Worm (Caenorhabditis elegans) whole organism, L2 larva: ENCODE measurements around the gene nmy-1.

ENCODE experiments used
- C34F6.9 ChIP-seq: fragments of 150-350 bp; optimal IDR thresholded peaks from 2 replicates; lab custom pipeline; 2014; ENCODE audit warnings: missing biosample characterization, missing genetic modification characterization
- ZK546.5 ChIP-seq: sonication (generic microtip); optimal IDR thresholded peaks from 2 replicates; lab custom pipeline; 2017; ENCODE audit warnings: missing biosample characterization, missing genetic modification characterization
- ceh-16 ChIP-seq: fragments of 150-350 bp; optimal IDR thresholded peaks from 2 replicates; lab custom pipeline; 2014; ENCODE audit warnings: missing biosample characterization, missing genetic modification characterization
- elt-1 ChIP-seq: fragments of 150-350 bp; optimal IDR thresholded peaks from 2 replicates; lab custom pipeline; 2014; ENCODE audit warnings: missing biosample characterization, missing genetic modification characterization
- nhr-237 ChIP-seq: fragments of 150-350 bp; optimal IDR thresholded peaks from 2 replicates; lab custom pipeline; 2014; ENCODE audit warnings: missing biosample characterization, missing genetic modification characterization
- nhr-25 ChIP-seq: fragments of 150-350 bp; sonication (generic microtip); optimal IDR thresholded peaks from 3 replicates; lab custom pipeline; 2014; ENCODE audit warnings: missing biosample characterization, missing genetic modification characterization
- skn-1 ChIP-seq: sonication (generic microtip); optimal IDR thresholded peaks from 2 replicates; lab custom pipeline; 2017; ENCODE audit warnings: missing biosample characterization, missing genetic modification characterization
- sma-9 ChIP-seq, 2 experiments: fragments of 150-350 bp in 1 of 2; sonication (generic microtip) in 1 of 2; optimal IDR thresholded peaks; 2 replicates each; lab custom pipeline; 2014 to 2016; ENCODE audit warnings: missing genetic modification characterization in 2 of 2, mild to moderate bottlenecking in 1 of 2, missing biosample characterization in 1 of 2, missing compliant biosample characterization in 1 of 2, missing genetic modification reagents in 1 of 2, moderate library complexity in 1 of 2
- snpc-4 ChIP-seq: fragments of 150-350 bp; optimal IDR thresholded peaks from 2 replicates; lab custom pipeline; 2014; ENCODE audit warnings: missing biosample characterization, missing genetic modification characterization
- unc-39 ChIP-seq: fragments of 150-350 bp; optimal IDR thresholded peaks from 2 replicates; lab custom pipeline; 2014; ENCODE audit warnings: missing biosample characterization, missing genetic modification characterization

ce11 chrX:2906062-2906732 is 3.1 kb upstream of the nmy-1 start:
- TF ChIP-seq nhr-237 (tag; lab: Kevin White, UChicago) (no peak), sma-9 (GFP tag; optimal IDR thresholded peaks at IDR 0.05; lab: Kevin White, UChicago) (no peak), sma-9 (tag; optimal IDR thresholded peaks at IDR 0.05; lab: Kevin White, UChicago) (no peak), ceh-16 (tag; lab: Kevin White, UChicago) (no peak), elt-1 (no peak), ZK546.5 (no peak), nhr-25 (tag; lab: Kevin White, UChicago) (no peak), snpc-4 (tag; lab: Kevin White, UChicago) (no peak), C34F6.9 (tag; lab: Kevin White, UChicago) (no peak), skn-1 (tag; lab: Kevin White, UChicago) (no peak), unc-39 (tag; lab: Kevin White, UChicago) (no peak)
